Fruit fly (Drosophila melanogaster): ENCODE data around the gene CG9853.

CG9853 gene

dm6 chr3R:4433441-4434077, 31.7 kb upstream of the CG9853 start, which contains the start of the genes eIF3a and CG1074 (continued):
- TF ChIP-seq CG1792 (GFP tag; optimal IDR thresholded peaks at IDR 0.05) (peak; percentile 69), Sry-β (GFP tag; optimal IDR thresholded peaks at IDR 0.05) (peak; percentile 38), CG34224 (GFP tag; IDR thresholded peaks at IDR 0.05; ENCODE audit: partially characterized antibody) (peak; percentile 93), jumu (GFP tag; optimal IDR thresholded peaks at IDR 0.05) (peak; percentile 42), wor (GFP tag; IDR thresholded peaks at IDR 0.05) (no peak), CG1602 (GFP tag; optimal IDR thresholded peaks at IDR 0.05) (no peak), lilli (GFP tag; optimal IDR thresholded peaks at IDR 0.05) (peak; percentile 79), CG7963 (GFP tag; IDR thresholded peaks at IDR 0.05; ENCODE audit: partially characterized antibody) (peak; percentile 98), CG6272 (GFP tag; IDR thresholded peaks at IDR 0.05) (peak; percentile 54), kni (GFP tag; optimal IDR thresholded peaks at IDR 0.05) (no peak), onecut (GFP tag; IDR thresholded peaks at IDR 0.05) (peak; percentile 65), psq (GFP tag; optimal IDR thresholded peaks at IDR 0.05) (peak; percentile 13), nau (GFP tag; optimal IDR thresholded peaks at IDR 0.05) (no peak), CG14710 (tag; optimal IDR thresholded peaks at IDR 0.05) (peak; percentile 80), chn (GFP tag; optimal IDR thresholded peaks at IDR 0.05) (peak; percentile 56), unpg (GFP tag; optimal IDR thresholded peaks at IDR 0.05) (no peak), chm (GFP tag; IDR thresholded peaks at IDR 0.05) (peak; percentile 83), mld (GFP tag; IDR thresholded peaks at IDR 0.05; ENCODE audit: partially characterized antibody) (peak; percentile 96), kah (GFP tag; optimal IDR thresholded peaks at IDR 0.05) (peak; percentile 51), CG8089 (GFP tag; optimal IDR thresholded peaks at IDR 0.05) (peak; percentile 73), Fer1 (GFP tag; optimal IDR thresholded peaks at IDR 0.05) (peak; percentile 82), gro (GFP tag; optimal IDR thresholded peaks at IDR 0.05) (peak; percentile 75), GATAe (GFP tag; conservative IDR thresholded peaks at IDR 0.05) (no peak), CG12942 (GFP tag; optimal IDR thresholded peaks at IDR 0.05) (peak; percentile 22), chinmo (GFP tag; IDR thresholded peaks at IDR 0.05; ENCODE audit: partially characterized antibody) (peak; percentile 97), CG4730 (GFP tag; IDR thresholded peaks at IDR 0.05) (peak; percentile 38; the same call in 1 of the 2 replicates), trh (GFP tag; optimal IDR thresholded peaks at IDR 0.05) (peak; percentile 25), CG11723 (GFP tag; optimal IDR thresholded peaks at IDR 0.05) (peak; percentile 59), pnt (GFP tag; optimal IDR thresholded peaks at IDR 0.05) (no peak), Gug (GFP tag; IDR thresholded peaks at IDR 0.05) (peak; percentile 56; the same call in 1 of the 4 replicates), vnd (GFP tag; IDR thresholded peaks at IDR 0.05; ENCODE audit: partially characterized antibody) (peak; percentile 96), gfzf (GFP tag; optimal IDR thresholded peaks at IDR 0.05) (peak; percentile 51), oc (tag; optimal IDR thresholded peaks at IDR 0.05) (no peak), shn (GFP tag; optimal IDR thresholded peaks at IDR 0.05) (peak; percentile 51), CG8290 (GFP tag; optimal IDR thresholded peaks at IDR 0.05) (peak; percentile 6), CG8290 (tag; optimal IDR thresholded peaks at IDR 0.05) (peak; percentile 69 to 89), CG10366 (GFP tag; IDR thresholded peaks at IDR 0.05) (no peak; the same call in 1 of the 2 replicates), Asciz (GFP tag; optimal IDR thresholded peaks at IDR 0.05) (no peak), en (GFP tag; optimal IDR thresholded peaks at IDR 0.05) (no peak), Doc3 (GFP tag; IDR thresholded peaks at IDR 0.05; ENCODE audit: partially characterized antibody) (peak; percentile 86), CG17359 (tag; optimal IDR thresholded peaks at IDR 0.05) (peak; percentile 62), tap (tag; optimal IDR thresholded peaks at IDR 0.05) (no peak), ems (GFP tag; optimal IDR thresholded peaks at IDR 0.05) (peak; percentile 57), Hmx (GFP tag; optimal IDR thresholded peaks at IDR 0.05) (no peak), sob (GFP tag; IDR thresholded peaks at IDR 0.05) (peak; percentile 86), lmd (GFP tag; IDR thresholded peaks at IDR 0.05) (peak; percentile 50; the same call in 1 of the 2 replicates), jigr1 (GFP tag; IDR thresholded peaks at IDR 0.05) (no peak), cg (GFP tag; optimal IDR thresholded peaks at IDR 0.05) (peak; percentile 9), zen (tag; optimal IDR thresholded peaks at IDR 0.05) (peak; percentile 84), Antp (GFP tag; optimal IDR thresholded peaks at IDR 0.05) (peak; percentile 52)

Measured in whole organism, embryonic.